Fruit fly (Drosophila melanogaster) whole organism, pupa: ENCODE measurements around the gene CG31178.

Experiments
- CG10348 ChIP-seq: fragments of 200-800 bp; sonication (Bioruptor generic); IDR thresholded peaks from 2 replicates; pipeline ENCODE4 v1.3.6; 2022; ENCODE audit warnings: missing biosample characterization, missing genetic modification characterization
- CG12605 ChIP-seq: fragments of 200-800 bp; sonication (Bioruptor generic); IDR thresholded peaks from 2 replicates; pipeline ENCODE4 v1.3.6; 2022; ENCODE audit warnings: missing biosample characterization, missing genetic modification characterization
- CG13204 ChIP-seq: fragments of 200-800 bp; sonication (Bioruptor generic); optimal IDR thresholded peaks from 2 replicates; lab custom pipeline; 2018; ENCODE audit warnings: missing biosample characterization, mild to moderate bottlenecking, missing genetic modification characterization, moderate library complexity
- CG14655 ChIP-seq: fragments of 200-800 bp; sonication (Bioruptor generic); optimal IDR thresholded peaks from 3 replicates; lab custom pipeline; 2017; ENCODE audit warnings: mild to moderate bottlenecking, missing biosample characterization, missing genetic modification reagents, missing genetic modification characterization
- CG15710 ChIP-seq: fragments of 200-800 bp; sonication (Bioruptor generic); optimal IDR thresholded peaks from 2 replicates; lab custom pipeline; 2018; ENCODE audit warnings: missing biosample characterization, mild to moderate bottlenecking, missing genetic modification characterization, moderate library complexity
- CG17806 ChIP-seq: fragments of 200-800 bp; sonication (Bioruptor generic); optimal IDR thresholded peaks from 2 replicates; lab custom pipeline; 2018; ENCODE audit warnings: missing biosample characterization, mild to moderate bottlenecking, missing genetic modification characterization, moderate library complexity
- CG32121 ChIP-seq: fragments of 200-800 bp; sonication (Bioruptor generic); IDR thresholded peaks from 2 replicates; pipeline ENCODE4 v1.3.6; 2022; ENCODE audit warnings: missing biosample characterization, missing genetic modification characterization
- CG34367 ChIP-seq: fragments of 200-800 bp; sonication (Bioruptor generic); optimal IDR thresholded peaks from 2 replicates; lab custom pipeline; 2018; ENCODE audit warnings: missing biosample characterization, mild to moderate bottlenecking, missing genetic modification characterization
- CG4496 ChIP-seq: fragments of 200-800 bp; sonication (Bioruptor generic); IDR thresholded peaks from 3 replicates; pipeline ENCODE4 v1.3.6; 2022; ENCODE audit warnings: missing biosample characterization, missing genetic modification characterization
- CG8159 ChIP-seq: fragments of 200-800 bp; sonication (Bioruptor generic); optimal IDR thresholded peaks from 3 replicates; lab custom pipeline; 2018; ENCODE audit warnings: missing biosample characterization, mild to moderate bottlenecking, missing genetic modification characterization, moderate library complexity
- CG8301 ChIP-seq: fragments of 200-800 bp; sonication (Bioruptor generic); optimal IDR thresholded peaks from 2 replicates; lab custom pipeline; 2018; ENCODE audit warnings: missing biosample characterization, mild to moderate bottlenecking, missing genetic modification characterization
- CG9948 ChIP-seq: fragments of 200-800 bp; sonication (Bioruptor generic); optimal IDR thresholded peaks from 2 replicates; lab custom pipeline; 2018; ENCODE audit warnings: missing biosample characterization, mild to moderate bottlenecking, missing genetic modification characterization, moderate library complexity
- D1 ChIP-seq: fragments of 200-800 bp; sonication (Bioruptor generic); optimal IDR thresholded peaks from 2 replicates; lab custom pipeline; 2018; ENCODE audit warnings: missing biosample characterization, mild to moderate bottlenecking, missing genetic modification characterization, moderate library complexity
- EcR ChIP-seq: fragments of 200-800 bp; sonication (Bioruptor generic); optimal IDR thresholded peaks from 3 replicates; lab custom pipeline; 2019; ENCODE audit warnings: missing biosample characterization, missing genetic modification characterization, mild to moderate bottlenecking, moderate library complexity, missing genetic modification reagents
- Ets98B ChIP-seq: fragments of 200-800 bp; sonication (Bioruptor generic); IDR thresholded peaks from 2 replicates; pipeline ENCODE4 v1.3.6; 2022; ENCODE audit warnings: missing biosample characterization, missing genetic modification characterization
- Pif1A ChIP-seq: fragments of 200-800 bp; sonication (Bioruptor generic); optimal IDR thresholded peaks from 3 replicates; lab custom pipeline; 2016; ENCODE audit warnings: missing biosample characterization, missing genetic modification characterization
- Pif1B ChIP-seq: fragments of 200-800 bp; sonication (Bioruptor generic); optimal IDR thresholded peaks from 3 replicates; lab custom pipeline; 2016; ENCODE audit warnings: missing biosample characterization, missing genetic modification characterization
- Snoo ChIP-seq: fragments of 200-800 bp; sonication (Bioruptor generic); optimal IDR thresholded peaks from 3 replicates; lab custom pipeline; 2017; ENCODE audit warnings: missing biosample characterization, mild to moderate bottlenecking, missing genetic modification characterization, inconsistent platforms
- fd96Ca ChIP-seq: fragments of 200-800 bp; sonication (Bioruptor generic); IDR thresholded peaks from 3 replicates; pipeline ENCODE4 v1.3.6; 2022; ENCODE audit warnings: missing biosample characterization, missing genetic modification characterization
- gl ChIP-seq: fragments of 200-800 bp; sonication (Bioruptor generic); optimal IDR thresholded peaks from 2 replicates; lab custom pipeline; 2018; ENCODE audit warnings: missing biosample characterization, mild to moderate bottlenecking, missing genetic modification characterization
- rn ChIP-seq: fragments of 200-800 bp; sonication (Bioruptor generic); IDR thresholded peaks from 2 replicates; pipeline ENCODE4 v1.3.6; 2022; ENCODE audit warnings: missing biosample characterization, missing genetic modification characterization

Gene CG31178

dm6 chr3R:21834234-21835070 is 39.1 kb upstream of the CG31178 start:
- TF ChIP-seq EcR (GFP tag; lab: Kevin White, UChicago) (no peak), CG34367 (tag; lab: Kevin White, UChicago) (peak; percentile 9), CG4496 (no peak), CG8159 (tag; lab: Kevin White, UChicago) (no peak), Pif1B (GFP tag; lab: Kevin White, UChicago) (peak; percentile 28), CG9948 (no peak), CG8301 (no peak)

dm6 chr3R:21835388-21836200 is 37.9 kb upstream of the CG31178 start:
- TF ChIP-seq CG4496 (peak; percentile 50; the same call in 1 of the 3 replicates), CG17806 (no peak)

DNA sequence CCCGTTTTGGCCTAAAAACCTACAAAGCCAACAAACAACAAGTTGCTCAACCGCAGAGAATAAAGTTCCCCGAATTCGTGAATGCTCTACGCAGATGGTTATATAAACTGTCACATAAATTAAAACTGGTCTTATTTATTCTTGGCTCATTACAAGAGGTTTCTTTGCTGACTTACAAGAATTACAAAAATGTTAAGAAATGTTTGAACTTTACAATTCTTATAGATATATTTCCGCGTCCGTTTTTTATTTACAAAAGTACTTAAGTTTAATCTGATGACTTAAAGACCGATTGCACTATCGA is 37.4 kb upstream of the CG31178 start:
- TF ChIP-seq CG8301 (peak; percentile 8), CG32121 (GFP tag; lab: Robert Waterston, UW) (no peak), Snoo (tag; lab: Kevin White, UChicago) (no peak), CG12605 (GFP tag; lab: Robert Waterston, UW) (no peak), D1 (no peak), CG15710 (tag; lab: Kevin White, UChicago) (no peak), Pif1A (GFP tag; lab: Kevin White, UChicago) (no peak), fd96Ca (GFP tag; lab: Robert Waterston, UW) (peak; percentile 38; the same call in 2 of the 3 replicates), CG14655 (GFP tag; lab: Kevin White, UChicago) (no peak), CG9948 (no peak), CG17806 (no peak), CG34367 (tag; lab: Kevin White, UChicago) (no peak), Ets98B (peak; percentile 63)

DNA sequence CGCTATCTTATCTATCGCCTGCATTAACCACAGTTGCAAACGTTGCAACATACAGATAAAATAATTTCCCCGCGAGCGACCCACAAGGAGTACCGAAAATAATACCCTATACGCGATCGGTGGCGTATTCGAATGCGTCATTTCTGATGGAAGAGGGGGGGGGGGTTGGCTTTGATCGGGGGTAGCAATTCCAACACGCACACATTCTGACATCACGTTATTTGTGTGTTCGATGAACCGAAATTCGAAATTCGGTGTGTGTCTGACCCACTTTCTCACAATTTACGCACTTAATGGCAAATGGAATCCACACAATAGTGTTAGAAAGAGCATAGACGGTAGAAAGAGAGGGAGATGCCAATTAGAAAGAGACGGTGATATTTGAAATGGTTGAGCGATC is 36.9 kb upstream of the CG31178 start:
- no peak for TF ChIP-seq fd96Ca (GFP tag; lab: Robert Waterston, UW)
- TF ChIP-seq, all 21 proteins: peak for 0

dm6 chr3R:21837069-21837977 is 36.2 kb upstream of the CG31178 start:
- TF ChIP-seq CG9948 (peak; percentile 28), CG15710 (tag; lab: Kevin White, UChicago) (no peak), fd96Ca (GFP tag; lab: Robert Waterston, UW) (no peak; the same call in 1 of the 3 replicates), CG14655 (GFP tag; lab: Kevin White, UChicago) (peak; percentile 88), CG4496 (peak; percentile 84), CG17806 (peak; percentile 86), CG8301 (peak; percentile 89), CG10348 (GFP tag; lab: Robert Waterston, UW) (no peak), CG32121 (GFP tag; lab: Robert Waterston, UW) (peak; percentile 46; the same call in 1 of the 2 replicates), gl (peak; percentile 20), CG8159 (tag; lab: Kevin White, UChicago) (peak; percentile 85), CG12605 (GFP tag; lab: Robert Waterston, UW) (peak; percentile 30; the same call in 1 of the 2 replicates), CG34367 (tag; lab: Kevin White, UChicago) (no peak), Pif1B (GFP tag; lab: Kevin White, UChicago) (peak; percentile 66), CG13204 (GFP tag; lab: Kevin White, UChicago) (peak; percentile 83), Pif1A (GFP tag; lab: Kevin White, UChicago) (no peak), Ets98B (peak; percentile 82), rn (GFP tag; lab: Robert Waterston, UW) (0 out of 2 replicates have a peak, but pooled peaks have one; percentile 36), D1 (peak; percentile 76), EcR (GFP tag; lab: Kevin White, UChicago) (peak; percentile 98), Snoo (tag; lab: Kevin White, UChicago) (no peak)

dm6 chr3R:21838505-21838956 is 35.0 kb upstream of the CG31178 start:
- TF ChIP-seq CG13204 (GFP tag; lab: Kevin White, UChicago) (peak; percentile 71), Pif1B (GFP tag; lab: Kevin White, UChicago) (peak; percentile 73), CG14655 (GFP tag; lab: Kevin White, UChicago) (peak; percentile 90), CG17806 (peak; percentile 73), CG4496 (peak; percentile 44; the same call in 1 of the 3 replicates), CG34367 (tag; lab: Kevin White, UChicago) (peak; percentile 91), CG10348 (GFP tag; lab: Robert Waterston, UW) (peak; percentile 19; the same call in 1 of the 2 replicates), Snoo (tag; lab: Kevin White, UChicago) (peak; percentile 89), CG8301 (peak; percentile 80), CG9948 (peak; percentile 91), Pif1A (GFP tag; lab: Kevin White, UChicago) (peak; percentile 89), gl (peak; percentile 4), fd96Ca (GFP tag; lab: Robert Waterston, UW) (peak; percentile 77; the same call in 2 of the 3 replicates), CG15710 (tag; lab: Kevin White, UChicago) (peak; percentile 92), CG32121 (GFP tag; lab: Robert Waterston, UW) (peak; percentile 58), Ets98B (peak; percentile 71), D1 (peak; percentile 45), EcR (GFP tag; lab: Kevin White, UChicago) (no peak), CG12605 (GFP tag; lab: Robert Waterston, UW) (0 out of 2 replicates have a peak, but pooled peaks have one; percentile 11), rn (GFP tag; lab: Robert Waterston, UW) (peak; percentile 44), CG8159 (tag; lab: Kevin White, UChicago) (peak; percentile 85)
